Worm (Caenorhabditis elegans): Measurements from ENCODE around the gene K01D12.7.
A peak's percentile ranks its signal among the peaks of the same experiment; 100 is the strongest.

Gene K01D12.7

ce11 chrV:12377256-12377655 lies 24.0 kb downstream of the K01D12.7 start, which contains the start of gene K01D12.1:
Gene K01D12.1, plus strand, starts transcription at chrV:12377556.
- peak in 1 of 2 experiments; percentile 71 for TF ChIP-seq unc-62 (GFP tag; optimal IDR thresholded peaks at IDR 0.05 in 1 of 2)
- TF ChIP-seq unc-62 (tag; optimal IDR thresholded peaks at IDR 0.05): no peak
- TF ChIP-seq zfp-2 (tag; optimal IDR thresholded peaks at IDR 0.05): no peak
- TF ChIP-seq dmd-9 (GFP tag; IDR thresholded peaks at IDR 0.05): no peak
- TF ChIP-seq aha-1 (tag): peak; percentile 70
- TF ChIP-seq nhr-28 (tag; optimal IDR thresholded peaks at IDR 0.05): no peak

- TF ChIP-seq Y48G9A.11 (GFP tag; IDR thresholded peaks at IDR 0.05): peak; percentile 51; the same call in 1 of the 2 replicates
Measured at ce11 chrV:12374252-12374651, 27.0 kb downstream of the K01D12.7 start, which contains the start of gene F23H12.10. Gene F23H12.10, minus strand, starts transcription at chrV:12374263.

- TF ChIP-seq madf-9 (GFP tag; conservative IDR thresholded peaks at IDR 0.05) (no peak), snpc-4 (tag; optimal IDR thresholded peaks at IDR 0.05) (no peak), unc-62 (GFP tag; optimal IDR thresholded peaks at IDR 0.05 in 1 of 2) (peak in 1 of 2 experiments; percentile 1), unc-62 (tag; optimal IDR thresholded peaks at IDR 0.05) (no peak)
Measured at ce11 chrV:12371386-12371785, 29.9 kb downstream of the K01D12.7 start, which contains the start of gene F23H12.7. Gene F23H12.7, plus strand, starts transcription at chrV:12371686.

ce11 chrV:12369437-12369836 lies 31.8 kb downstream of the K01D12.7 start, which contains the start of gene gcy-13:
Gene gcy-13, minus strand, starts transcription at chrV:12369537.
- TF ChIP-seq ceh-20 (GFP tag; IDR thresholded peaks at IDR 0.05) (no peak), skn-1 (tag; optimal IDR thresholded peaks at IDR 0.05) (no peak), madf-5 (GFP tag; IDR thresholded peaks at IDR 0.05) (no peak), ztf-7 (tag; optimal IDR thresholded peaks at IDR 0.05) (no peak)

ce11 chrV:12365104-12365503 lies 36.2 kb downstream of the K01D12.7 start, which contains the start of gene fipr-2:
Gene fipr-2, plus strand, starts transcription at chrV:12365348.
- TF ChIP-seq lin-38 (GFP tag; IDR thresholded peaks at IDR 0.05): no peak
- no peak for TF ChIP-seq pqm-1 (tag; optimal IDR thresholded peaks at IDR 0.05)
- no peak for TF ChIP-seq mxl-3 (GFP tag; optimal IDR thresholded peaks at IDR 0.05)
- TF ChIP-seq lin-1 (GFP tag; IDR thresholded peaks at IDR 0.05): no peak

- TF ChIP-seq R02D3.7 (tag; optimal IDR thresholded peaks at IDR 0.05) (no peak), Y5F2A.4 (GFP tag; optimal IDR thresholded peaks at IDR 0.05) (no peak), hlh-11 (tag; optimal IDR thresholded peaks at IDR 0.05) (no peak), ZK546.5 (tag; optimal IDR thresholded peaks at IDR 0.05) (no peak), tra-1 (GFP tag; IDR thresholded peaks at IDR 0.05) (no peak), hmg-1.1 (GFP tag; IDR thresholded peaks at IDR 0.05) (no peak), F49E8.2 (tag; optimal IDR thresholded peaks at IDR 0.05; ENCODE audit: borderline replicate concordance) (no peak), lim-7 (GFP tag; IDR thresholded peaks at IDR 0.05) (no peak), nhr-237 (tag; optimal IDR thresholded peaks at IDR 0.05) (no peak)
Measured at ce11 chrV:12361644-12362043, 39.6 kb downstream of the K01D12.7 start, which contains the start of gene fipr-1. Gene fipr-1, minus strand, starts transcription at chrV:12361744.

ce11 chrV:12358347-12358746 lies 42.9 kb downstream of the K01D12.7 start, which contains the start of gene F23H12.5:
Gene F23H12.5, plus strand, starts transcription at chrV:12358647.
- TF ChIP-seq lir-3 (tag; optimal IDR thresholded peaks at IDR 0.05): no peak
- TF ChIP-seq nhr-28 (tag; optimal IDR thresholded peaks at IDR 0.05): no peak
- no peak for TF ChIP-seq mdt-29 (GFP tag; IDR thresholded peaks at IDR 0.05)
- no peak for TF ChIP-seq egl-43 (GFP tag; IDR thresholded peaks at IDR 0.05)
- TF ChIP-seq madf-5 (GFP tag; IDR thresholded peaks at IDR 0.05): no peak
- TF ChIP-seq daf-8 (GFP tag; IDR thresholded peaks at IDR 0.05): no peak
- TF ChIP-seq nhr-25 (tag; optimal IDR thresholded peaks at IDR 0.05; ENCODE audit: borderline replicate concordance, insufficient read depth): no peak
- TF ChIP-seq fos-1 (tag; optimal IDR thresholded peaks at IDR 0.05): no peak
- no peak for TF ChIP-seq F10B5.3 (tag; optimal IDR thresholded peaks at IDR 0.05)
- TF ChIP-seq dmd-9 (GFP tag; IDR thresholded peaks at IDR 0.05): no peak
- no peak for TF ChIP-seq zip-2 (tag; optimal IDR thresholded peaks at IDR 0.05)
- no peak for TF ChIP-seq lin-13 (GFP tag; optimal IDR thresholded peaks at IDR 0.05)
- TF ChIP-seq pqm-1 (tag; optimal IDR thresholded peaks at IDR 0.05): no peak
- no peak for TF ChIP-seq egl-27 (tag; optimal IDR thresholded peaks at IDR 0.05)
